Worm (Caenorhabditis elegans) whole organism, L4 larva: Measurements from ENCODE around the gene pcm-1.

Experiments
- egl-27 ChIP-seq: sonication (generic microtip); optimal IDR thresholded peaks from 3 replicates; lab custom pipeline; 2017; ENCODE audit warnings: missing biosample characterization, missing genetic modification reagents, missing genetic modification characterization
- nhr-10 ChIP-seq: fragments of 150-350 bp; optimal IDR thresholded peaks from 2 replicates; lab custom pipeline; 2014; ENCODE audit warnings: missing biosample characterization, missing genetic modification characterization
- nhr-25 ChIP-seq: sonication (generic microtip); optimal IDR thresholded peaks from 2 replicates; lab custom pipeline; 2017; ENCODE audit warnings: missing genetic modification characterization, mild to moderate bottlenecking, missing compliant biosample characterization, antibody characterized with exemption, moderate library complexity, borderline replicate concordance; ENCODE audit not compliant: insufficient read depth
- nhr-28 ChIP-seq: fragments of 150-350 bp; optimal IDR thresholded peaks from 2 replicates; lab custom pipeline; 2014; ENCODE audit warnings: missing biosample characterization, missing genetic modification characterization

- TF ChIP-seq nhr-28 (tag; lab: Kevin White, UChicago) = no peak
- no peak for TF ChIP-seq nhr-25 (tag; lab: Kevin White, UChicago)
- TF ChIP-seq nhr-10 (tag; lab: Kevin White, UChicago) = no peak
- TF ChIP-seq egl-27 (tag; lab: Kevin White, UChicago) = no peak
Observed at ce11 chrV:6007927-6008326, 44.2 kb upstream of the pcm-1 start.
